Fruit fly (Drosophila melanogaster) whole organism, embryonic: ENCODE results near the gene Sec15.

Experiments used
- Aef1 ChIP-seq: fragments of 200-800 bp; sonication (Bioruptor generic); IDR thresholded peaks from 3 replicates; pipeline ENCODE4 v1.3.6; 2022; ENCODE audit warnings: missing biosample characterization, missing genetic modification characterization
- B-H1 ChIP-seq: fragments of 200-800 bp; sonication (Bioruptor generic); IDR thresholded peaks from 3 replicates; pipeline ENCODE4 v1.3.6; 2022; ENCODE audit warnings: missing biosample characterization, missing genetic modification characterization
- Bdp1 ChIP-seq: fragments of 200-800 bp; sonication (Bioruptor generic); optimal IDR thresholded peaks from 3 replicates; lab custom pipeline; 2016; ENCODE audit warnings: missing biosample characterization, missing genetic modification characterization
- CG11247 ChIP-seq: fragments of 200-800 bp; sonication (Bioruptor generic); IDR thresholded peaks from 2 replicates; pipeline ENCODE4 v1.3.6; 2022; ENCODE audit warnings: missing biosample characterization, missing genetic modification characterization
- CG11504 ChIP-seq: fragments of 200-800 bp; sonication (Bioruptor generic); optimal IDR thresholded peaks from 3 replicates; lab custom pipeline; 2019; ENCODE audit warnings: missing biosample characterization, mild to moderate bottlenecking, missing genetic modification characterization, moderate library complexity
- CG12659 ChIP-seq: fragments of 200-800 bp; sonication (Bioruptor generic); optimal IDR thresholded peaks from 3 replicates; lab custom pipeline; 2017; ENCODE audit warnings: mild to moderate bottlenecking, missing biosample characterization, missing genetic modification reagents, missing genetic modification characterization
- CG12744 ChIP-seq: fragments of 200-800 bp; sonication (Bioruptor generic); optimal IDR thresholded peaks from 2 replicates; lab custom pipeline; 2016; ENCODE audit warnings: missing biosample characterization, missing genetic modification characterization
- CG14860 ChIP-seq: fragments of 200-800 bp; sonication (Bioruptor generic); IDR thresholded peaks from 3 replicates; pipeline ENCODE4 v1.3.6; 2022; ENCODE audit warnings: missing biosample characterization, missing genetic modification characterization; ENCODE audit not compliant: partially characterized antibody
- CG15479 ChIP-seq: fragments of 200-800 bp; sonication (Bioruptor generic); optimal IDR thresholded peaks from 3 replicates; lab custom pipeline; 2019; ENCODE audit warnings: missing biosample characterization, mild to moderate bottlenecking, missing genetic modification characterization, moderate library complexity
- CG17385 ChIP-seq: fragments of 200-800 bp; sonication (Bioruptor generic); optimal IDR thresholded peaks from 3 replicates; lab custom pipeline; 2018; ENCODE audit warnings: missing biosample characterization, mild to moderate bottlenecking, missing genetic modification characterization
- CG17612 ChIP-seq: fragments of 200-800 bp; sonication (Bioruptor generic); IDR thresholded peaks from 2 replicates; pipeline ENCODE4 v1.3.6; 2022; ENCODE audit warnings: missing biosample characterization, missing genetic modification characterization
- CG18011 ChIP-seq: fragments of 200-800 bp; sonication (Bioruptor generic); optimal IDR thresholded peaks from 2 replicates; lab custom pipeline; 2017; ENCODE audit warnings: missing biosample characterization, missing genetic modification characterization, mild to moderate bottlenecking, moderate library complexity, missing genotype
- CG2875 ChIP-seq: fragments of 200-800 bp; sonication (Bioruptor generic); optimal IDR thresholded peaks from 2 replicates; lab custom pipeline; 2017; ENCODE audit warnings: missing biosample characterization, mild to moderate bottlenecking, missing genetic modification characterization, missing genetic modification reagents
- CG3281 ChIP-seq: fragments of 200-800 bp; sonication (Bioruptor generic); optimal IDR thresholded peaks from 3 replicates; lab custom pipeline; 2017; ENCODE audit warnings: missing biosample characterization, mild to moderate bottlenecking, missing genetic modification characterization
- CG33213 ChIP-seq: fragments of 200-800 bp; sonication (Bioruptor generic); optimal IDR thresholded peaks from 3 replicates; lab custom pipeline; 2016; ENCODE audit warnings: missing biosample characterization, missing genetic modification characterization
- CG4328 ChIP-seq: fragments of 200-800 bp; sonication (Bioruptor generic); optimal IDR thresholded peaks from 3 replicates; lab custom pipeline; 2017; ENCODE audit warnings: missing biosample characterization, missing genetic modification reagents, missing genetic modification characterization
- CG4617 ChIP-seq: fragments of 200-800 bp; sonication (Bioruptor generic); optimal IDR thresholded peaks from 3 replicates; lab custom pipeline; 2016; ENCODE audit warnings: missing biosample characterization, missing genetic modification characterization, borderline replicate concordance
- CG6175 ChIP-seq: fragments of 200-800 bp; sonication (Bioruptor generic); IDR thresholded peaks from 3 replicates; pipeline ENCODE4 v1.3.6; 2022; ENCODE audit warnings: missing biosample characterization, missing genetic modification characterization
- CG8924 ChIP-seq: fragments of 200-800 bp; optimal IDR thresholded peaks from 3 replicates; lab custom pipeline; 2019; ENCODE audit warnings: missing biosample characterization, mild to moderate bottlenecking, missing genetic modification characterization, moderate library complexity
- CTCF ChIP-seq: fragments of 200-800 bp; sonication (Bioruptor generic); optimal IDR thresholded peaks from 2 replicates; lab custom pipeline; 2017; ENCODE audit warnings: missing biosample characterization, mild to moderate bottlenecking, missing genetic modification characterization, moderate library complexity
- Camta ChIP-seq: fragments of 200-800 bp; sonication (Bioruptor generic); optimal IDR thresholded peaks from 2 replicates; lab custom pipeline; 2016; ENCODE audit warnings: missing biosample characterization, missing genetic modification characterization
- Dref ChIP-seq: fragments of 200-800 bp; sonication (Bioruptor generic); IDR thresholded peaks from 2 replicates; pipeline ENCODE4 v1.3.6; 2022; ENCODE audit warnings: missing biosample characterization, missing genetic modification characterization
- Eip74EF ChIP-seq, 2 experiments: fragments of 200-800 bp in 1 of 2; fragments of >200 bp in 1 of 2; sonication (Bioruptor generic) in 1 of 2; optimal IDR thresholded peaks; 2 replicates each; lab custom pipeline; 2017 to 2019; ENCODE audit warnings: missing biosample characterization in 2 of 2, missing genetic modification characterization in 2 of 2, mild to moderate bottlenecking in 1 of 2, moderate library complexity in 1 of 2
- Nf-YB ChIP-seq: fragments of 200-800 bp; sonication (Bioruptor generic); optimal IDR thresholded peaks from 3 replicates; lab custom pipeline; 2019; ENCODE audit warnings: missing biosample characterization, mild to moderate bottlenecking, missing genetic modification characterization, moderate library complexity
- Oaz ChIP-seq: fragments of 200-800 bp; sonication (Bioruptor generic); IDR thresholded peaks from 2 replicates; pipeline ENCODE4 v1.3.6; 2022; ENCODE audit warnings: missing biosample characterization, missing genetic modification characterization
- Pdp1 ChIP-seq, 2 experiments: fragments of 200-800 bp; sonication (Bioruptor generic); optimal IDR thresholded peaks; 3 replicates each; lab custom pipeline; 2016; ENCODE audit warnings: missing biosample characterization in 2 of 2, missing genetic modification characterization in 2 of 2, mild to moderate bottlenecking in 1 of 2, moderate library complexity in 1 of 2
- Rx ChIP-seq: fragments of 200-800 bp; sonication (Bioruptor generic); IDR thresholded peaks from 2 replicates; pipeline ENCODE4 v1.3.6; 2022; ENCODE audit warnings: missing biosample characterization, missing genetic modification characterization
- Xrp1 ChIP-seq: fragments of 200-800 bp; sonication (Bioruptor generic); IDR thresholded peaks from 2 replicates; pipeline ENCODE4 v1.3.6; 2022; ENCODE audit warnings: missing biosample characterization, missing genetic modification characterization
- amos ChIP-seq: fragments of 200-800 bp; sonication (Bioruptor generic); IDR thresholded peaks from 2 replicates; pipeline ENCODE4 v1.3.6; 2022; ENCODE audit warnings: missing biosample characterization, missing genetic modification characterization; ENCODE audit not compliant: partially characterized antibody
- bsh ChIP-seq, 2 experiments: fragments of 200-800 bp; sonication (Bioruptor generic); optimal IDR thresholded peaks; 2 replicates each; lab custom pipeline; 2017 to 2018; ENCODE audit warnings: mild to moderate bottlenecking in 2 of 2, missing biosample characterization in 2 of 2, missing genetic modification characterization in 2 of 2, moderate library complexity in 1 of 2
- cato ChIP-seq: fragments of 200-800 bp; sonication (Bioruptor generic); optimal IDR thresholded peaks from 2 replicates; lab custom pipeline; 2016; ENCODE audit warnings: missing biosample characterization, missing genetic modification characterization, borderline replicate concordance
- ci ChIP-seq: fragments of 200-800 bp; sonication (Bioruptor generic); IDR thresholded peaks from 3 replicates; pipeline ENCODE4 v1.3.6; 2022; ENCODE audit warnings: missing biosample characterization, missing genetic modification characterization
- fd3F ChIP-seq: fragments of 200-800 bp; sonication (Bioruptor generic); optimal IDR thresholded peaks from 2 replicates; lab custom pipeline; 2018; ENCODE audit warnings: missing biosample characterization, mild to moderate bottlenecking, missing genetic modification characterization, moderate library complexity
- grn ChIP-seq: fragments of 200-800 bp; sonication (Bioruptor generic); optimal IDR thresholded peaks from 3 replicates; lab custom pipeline; 2017; ENCODE audit warnings: missing biosample characterization, missing genetic modification characterization
- gt ChIP-seq: fragments of 200-800 bp; sonication (Bioruptor generic); IDR thresholded peaks from 2 replicates; pipeline ENCODE4 v1.3.6; 2022; ENCODE audit warnings: missing biosample characterization, missing genetic modification characterization
- h ChIP-seq: fragments of >200 bp; optimal IDR thresholded peaks from 2 replicates; lab custom pipeline; 2017
- ind ChIP-seq: fragments of 200-800 bp; sonication (Bioruptor generic); optimal IDR thresholded peaks from 3 replicates; lab custom pipeline; 2016; ENCODE audit warnings: missing biosample characterization, missing genetic modification characterization
- kay ChIP-seq: fragments of 200-800 bp; sonication (Bioruptor generic); optimal IDR thresholded peaks from 2 replicates; lab custom pipeline; 2016; ENCODE audit warnings: missing biosample characterization, missing genetic modification characterization
- lab ChIP-seq: fragments of 200-800 bp; sonication (Bioruptor generic); optimal IDR thresholded peaks from 3 replicates; lab custom pipeline; 2017; ENCODE audit warnings: missing biosample characterization, missing genetic modification characterization, mild to moderate bottlenecking, moderate library complexity, missing genetic modification reagents
- luna ChIP-seq: fragments of 200-800 bp; sonication (Bioruptor generic); optimal IDR thresholded peaks from 2 replicates; lab custom pipeline; 2016; ENCODE audit warnings: missing biosample characterization, missing genetic modification characterization
- onecut ChIP-seq: fragments of 200-800 bp; sonication (Bioruptor generic); IDR thresholded peaks from 2 replicates; pipeline ENCODE4 v1.3.6; 2022; ENCODE audit warnings: missing biosample characterization, missing genetic modification characterization
- otp ChIP-seq: fragments of 200-800 bp; sonication (Bioruptor generic); IDR thresholded peaks from 3 replicates; pipeline ENCODE4, ENCODE4 v1.3.6; 2022; ENCODE audit warnings: missing biosample characterization, missing genetic modification characterization
- phol ChIP-seq: fragments of 200-800 bp; sonication (Bioruptor generic); optimal IDR thresholded peaks from 3 replicates; lab custom pipeline; 2018; ENCODE audit warnings: missing biosample characterization, mild to moderate bottlenecking, missing genetic modification characterization, moderate library complexity
- sim ChIP-seq: fragments of 200-800 bp; sonication (Bioruptor generic); IDR thresholded peaks from 2 replicates; pipeline ENCODE4 v1.3.6; 2022; ENCODE audit warnings: missing biosample characterization, missing genetic modification characterization
- slou ChIP-seq: fragments of 200-800 bp; sonication (Bioruptor generic); optimal IDR thresholded peaks from 3 replicates; lab custom pipeline; 2016; ENCODE audit warnings: missing biosample characterization, missing genetic modification characterization
- slp2 ChIP-seq: fragments of 200-800 bp; sonication (Bioruptor generic); optimal IDR thresholded peaks from 2 replicates; lab custom pipeline; 2016; ENCODE audit warnings: missing biosample characterization, missing genetic modification characterization
- stc ChIP-seq: fragments of 200-800 bp; sonication (Bioruptor generic); IDR thresholded peaks from 2 replicates; pipeline ENCODE4 v1.3.6; 2022; ENCODE audit warnings: missing biosample characterization, missing genetic modification characterization
- tap ChIP-seq: fragments of 200-800 bp; optimal IDR thresholded peaks from 3 replicates; lab custom pipeline; 2019; ENCODE audit warnings: missing biosample characterization, mild to moderate bottlenecking, missing genetic modification characterization, moderate library complexity
- toy ChIP-seq: fragments of 200-800 bp; sonication (Bioruptor generic); IDR thresholded peaks from 2 replicates; pipeline ENCODE4 v1.3.6; 2022; ENCODE audit warnings: missing biosample characterization, missing genetic modification characterization
- vfl ChIP-seq: fragments of 200-800 bp; sonication (Bioruptor generic); optimal IDR thresholded peaks from 2 replicates; lab custom pipeline; 2016; ENCODE audit warnings: missing biosample characterization, missing genetic modification characterization

Gene Sec15

DNA sequence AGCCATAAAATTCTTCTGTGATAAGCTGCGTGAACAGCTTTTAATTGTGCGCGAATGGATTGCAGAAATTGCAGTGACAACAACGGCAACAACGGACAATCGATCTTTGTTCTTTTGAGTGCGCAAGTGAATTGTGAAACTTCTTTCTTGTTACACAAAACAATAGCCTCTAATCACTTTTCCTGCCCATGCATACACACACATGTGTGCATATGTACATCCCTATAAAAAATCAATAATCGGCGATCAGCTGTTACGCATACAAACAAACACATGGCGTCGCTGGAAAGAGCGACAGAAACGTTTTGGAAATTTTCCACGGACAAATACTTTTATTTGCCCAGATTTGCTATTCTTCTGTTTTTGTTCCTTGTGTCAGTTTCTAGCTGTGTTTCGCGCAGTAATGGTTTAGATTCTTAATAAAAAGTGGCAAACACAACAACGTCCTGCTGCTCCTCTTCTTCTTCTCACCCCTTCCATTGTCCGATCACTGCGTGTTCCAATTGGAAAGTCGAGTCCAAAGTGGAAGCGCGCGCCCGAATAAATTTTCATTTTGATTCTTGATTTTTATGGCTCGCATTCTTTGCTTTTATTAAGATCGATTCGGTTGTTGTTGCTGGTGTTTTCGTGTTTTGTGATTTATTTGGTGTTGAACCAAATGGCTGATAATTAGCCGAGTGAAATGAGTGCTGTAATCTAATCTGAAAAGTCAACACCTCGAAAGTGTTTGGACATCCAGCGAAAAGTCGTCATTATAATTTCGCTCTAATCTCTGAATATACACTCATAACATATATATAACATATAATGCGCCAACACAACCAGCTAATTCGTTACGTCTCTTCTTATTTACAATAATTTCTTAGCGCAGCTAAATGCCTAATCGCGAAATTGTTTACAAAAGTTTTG is 49.1 kb upstream of the Sec15 start (continued):
- TF ChIP-seq bsh (GFP tag; optimal IDR thresholded peaks at IDR 0.05; lab: Kevin White, UChicago) (peak in 1 of 2 experiments; percentile 32), ind (GFP tag; lab: Kevin White, UChicago) (no peak), CG12659 (GFP tag; lab: Kevin White, UChicago) (no peak), slp2 (GFP tag; lab: Kevin White, UChicago) (no peak), CG11504 (tag; lab: Kevin White, UChicago) (no peak), CG12744 (GFP tag; lab: Kevin White, UChicago) (no peak), Oaz (GFP tag; lab: Robert Waterston, UW) (no peak), gt (GFP tag; lab: Robert Waterston, UW) (no peak), CG2875 (peak; percentile 46), CG3281 (GFP tag; lab: Kevin White, UChicago) (peak; percentile 10), Nf-YB (GFP tag; lab: Kevin White, UChicago) (no peak), ci (0 out of 3 replicates have a peak, but pooled peaks have one; percentile 5), Bdp1 (GFP tag; lab: Kevin White, UChicago) (no peak), CG4617 (no peak), CG11247 (GFP tag; lab: Robert Waterston, UW) (no peak), stc (0 out of 2 replicates have a peak, but pooled peaks have one; percentile 9), CG18011 (GFP tag; lab: Kevin White, UChicago) (no peak), Rx (GFP tag; lab: Robert Waterston, UW) (no peak), CG17612 (GFP tag; lab: Robert Waterston, UW) (no peak), Aef1 (GFP tag; lab: Robert Waterston, UW) (no peak), Eip74EF (GFP tag; optimal IDR thresholded peaks at IDR 0.05; lab: Kevin White, UChicago) (no peak), luna (GFP tag; lab: Kevin White, UChicago) (no peak), grn (no peak), toy (GFP tag; lab: Robert Waterston, UW) (no peak), onecut (GFP tag; lab: Robert Waterston, UW) (peak; percentile 98), cato (GFP tag; lab: Kevin White, UChicago) (no peak), CG8924 (tag; lab: Kevin White, UChicago) (no peak), lab (GFP tag; lab: Kevin White, UChicago) (peak; percentile 60), kay (GFP tag; lab: Kevin White, UChicago) (no peak), slou (GFP tag; lab: Kevin White, UChicago) (no peak), phol (tag; lab: Kevin White, UChicago) (peak; percentile 49), CG33213 (GFP tag; lab: Kevin White, UChicago) (no peak), fd3F (GFP tag; lab: Kevin White, UChicago) (no peak), Pdp1 (GFP tag; optimal IDR thresholded peaks at IDR 0.05; lab: Kevin White, UChicago) (peak in 1 of 2 experiments; percentile 45), tap (no peak), CG17385 (GFP tag; lab: Kevin White, UChicago) (peak; percentile 83), amos (GFP tag; lab: Robert Waterston, UW) (no peak), sim (GFP tag; lab: Robert Waterston, UW) (no peak), Camta (GFP tag; lab: Kevin White, UChicago) (no peak), CG15479 (GFP tag; lab: Kevin White, UChicago) (peak; percentile 28), Dref (GFP tag; lab: Robert Waterston, UW) (no peak), CG4328 (GFP tag; lab: Kevin White, UChicago) (no peak), CTCF (GFP tag; lab: Kevin White, UChicago) (no peak), B-H1 (GFP tag; lab: Robert Waterston, UW) (no peak), h (lab: Kevin White, UChicago) (no peak), CG6175 (no peak), vfl (GFP tag; lab: Kevin White, UChicago) (no peak), otp (GFP tag; lab: Robert Waterston, UW) (no peak), CG14860 (no peak), Xrp1 (GFP tag; lab: Robert Waterston, UW) (no peak)
